Fruit fly (Drosophila melanogaster) whole organism, embryonic: ENCODE data around the gene Gem4b.

ENCODE experiments used
- ATbp ChIP-seq: fragments of 200-800 bp; sonication (Bioruptor generic); optimal IDR thresholded peaks from 2 replicates; lab custom pipeline; 2017; ENCODE audit warnings: missing biosample characterization, mild to moderate bottlenecking, missing genetic modification characterization, missing genetic modification reagents
- Abd-B ChIP-seq: fragments of 200-800 bp; sonication (Bioruptor generic); optimal IDR thresholded peaks from 2 replicates; lab custom pipeline; 2018; ENCODE audit warnings: missing biosample characterization, mild to moderate bottlenecking, missing genetic modification characterization, moderate library complexity
- Atf-2 ChIP-seq: fragments of 200-800 bp; sonication (Bioruptor generic); optimal IDR thresholded peaks from 2 replicates; lab custom pipeline; 2016; ENCODE audit warnings: missing biosample characterization, missing genetic modification characterization
- CG10274 ChIP-seq: fragments of 200-800 bp; sonication (Bioruptor generic); optimal IDR thresholded peaks from 3 replicates; lab custom pipeline; 2017; ENCODE audit warnings: missing biosample characterization, mild to moderate bottlenecking, missing genetic modification characterization
- CG11085 ChIP-seq: fragments of 200-800 bp; sonication (Bioruptor generic); IDR thresholded peaks from 2 replicates; pipeline ENCODE4 v1.3.6; 2022; ENCODE audit warnings: missing biosample characterization, missing genetic modification characterization
- CG11093 ChIP-seq: fragments of 200-800 bp; sonication (Bioruptor generic); IDR thresholded peaks from 3 replicates; pipeline ENCODE4 v1.3.6; 2022; ENCODE audit warnings: missing biosample characterization, missing genetic modification characterization
- CG13123 ChIP-seq: fragments of 200-800 bp; sonication (Bioruptor generic); optimal IDR thresholded peaks from 2 replicates; lab custom pipeline; 2016; ENCODE audit warnings: missing biosample characterization, missing genetic modification characterization
- CG14050 ChIP-seq: fragments of 200-800 bp; sonication (Bioruptor generic); IDR thresholded peaks from 3 replicates; pipeline ENCODE4 v1.3.6; 2022; ENCODE audit warnings: missing biosample characterization, missing genetic modification characterization
- CG14710 ChIP-seq: fragments of 200-800 bp; sonication (Bioruptor generic); optimal IDR thresholded peaks from 3 replicates; lab custom pipeline; 2019; ENCODE audit warnings: missing biosample characterization, mild to moderate bottlenecking, missing genetic modification characterization, moderate library complexity
- CG17568 ChIP-seq: fragments of 200-800 bp; sonication (Bioruptor generic); optimal IDR thresholded peaks from 2 replicates; lab custom pipeline; 2018; ENCODE audit warnings: missing biosample characterization, mild to moderate bottlenecking, missing genetic modification characterization, moderate library complexity
- CG18619 ChIP-seq: fragments of 200-800 bp; sonication (Bioruptor generic); optimal IDR thresholded peaks from 3 replicates; lab custom pipeline; 2017; ENCODE audit warnings: missing biosample characterization, mild to moderate bottlenecking, missing genetic modification characterization
- CG2129 ChIP-seq: fragments of 200-800 bp; sonication (Bioruptor generic); IDR thresholded peaks from 2 replicates; pipeline ENCODE4 v1.3.6; 2022; ENCODE audit warnings: missing biosample characterization, missing genetic modification characterization; ENCODE audit not compliant: partially characterized antibody
- CG2199 ChIP-seq: fragments of 200-800 bp; sonication (Bioruptor generic); IDR thresholded peaks from 3 replicates; pipeline ENCODE4 v1.3.6; 2022; ENCODE audit warnings: missing biosample characterization, missing genetic modification characterization
- CG32532 ChIP-seq: fragments of 200-800 bp; sonication (Bioruptor generic); IDR thresholded peaks from 2 replicates; pipeline ENCODE4 v1.3.6; 2022; ENCODE audit warnings: missing biosample characterization, missing genetic modification characterization
- CG34422 ChIP-seq: fragments of 200-800 bp; sonication (Bioruptor generic); IDR thresholded peaks from 3 replicates; pipeline ENCODE4 v1.3.6; 2022; ENCODE audit warnings: missing biosample characterization, missing genetic modification characterization
- CG3995 ChIP-seq: fragments of 200-800 bp; sonication (Bioruptor generic); optimal IDR thresholded peaks from 3 replicates; lab custom pipeline; 2016; ENCODE audit warnings: missing biosample characterization, missing genetic modification characterization
- CG6854 ChIP-seq: fragments of 200-800 bp; sonication (Bioruptor generic); optimal IDR thresholded peaks from 3 replicates; lab custom pipeline; 2017; ENCODE audit warnings: missing biosample characterization, mild to moderate bottlenecking, missing genetic modification characterization
- CG7928 ChIP-seq: fragments of 200-800 bp; sonication (Bioruptor generic); optimal IDR thresholded peaks from 2 replicates; lab custom pipeline; 2017; ENCODE audit warnings: missing biosample characterization, mild to moderate bottlenecking, missing genetic modification characterization
- CG9437 ChIP-seq: fragments of 200-800 bp; sonication (Bioruptor generic); optimal IDR thresholded peaks from 2 replicates; lab custom pipeline; 2018; ENCODE audit warnings: missing biosample characterization, mild to moderate bottlenecking, missing genetic modification characterization
- CG9727 ChIP-seq: fragments of 200-800 bp; sonication (Bioruptor generic); optimal IDR thresholded peaks from 3 replicates; lab custom pipeline; 2017; ENCODE audit warnings: missing biosample characterization, mild to moderate bottlenecking, missing genetic modification characterization
- CG9932 ChIP-seq: fragments of 200-800 bp; sonication (Bioruptor generic); IDR thresholded peaks from 2 replicates; pipeline ENCODE4 v1.3.6; 2022; ENCODE audit warnings: missing biosample characterization, missing genetic modification characterization
- Camta ChIP-seq: fragments of 200-800 bp; sonication (Bioruptor generic); optimal IDR thresholded peaks from 2 replicates; lab custom pipeline; 2016; ENCODE audit warnings: missing biosample characterization, missing genetic modification characterization
- Drgx ChIP-seq: fragments of 200-800 bp; sonication (Bioruptor generic); IDR thresholded peaks from 2 replicates; pipeline ENCODE4 v1.3.6; 2022; ENCODE audit warnings: missing biosample characterization, missing genetic modification characterization
- Max ChIP-seq: fragments of 200-800 bp; sonication (Bioruptor generic); optimal IDR thresholded peaks from 2 replicates; lab custom pipeline; 2016; ENCODE audit warnings: missing biosample characterization, mild to moderate bottlenecking, missing genetic modification characterization
- Mes4 ChIP-seq: fragments of 200-800 bp; sonication (Bioruptor generic); optimal IDR thresholded peaks from 2 replicates; lab custom pipeline; 2016; ENCODE audit warnings: missing biosample characterization, missing genetic modification characterization
- NK7.1 ChIP-seq: fragments of 200-800 bp; sonication (Bioruptor generic); optimal IDR thresholded peaks from 3 replicates; lab custom pipeline; 2016; ENCODE audit warnings: missing biosample characterization, missing genetic modification characterization
- Nf-YA ChIP-seq: fragments of 200-800 bp; sonication (Bioruptor generic); IDR thresholded peaks from 2 replicates; pipeline ENCODE4 v1.3.6; 2022; ENCODE audit warnings: missing biosample characterization, missing genetic modification characterization
- PHDP ChIP-seq: fragments of 200-800 bp; sonication (Bioruptor generic); optimal IDR thresholded peaks from 3 replicates; lab custom pipeline; 2018; ENCODE audit warnings: missing biosample characterization, mild to moderate bottlenecking, missing genetic modification characterization, moderate library complexity
- Ravus ChIP-seq: fragments of 200-800 bp; sonication (Bioruptor generic); IDR thresholded peaks from 2 replicates; pipeline ENCODE4 v1.3.6; 2022; ENCODE audit warnings: missing biosample characterization, missing genetic modification characterization
- Ssrp ChIP-seq: fragments of 200-800 bp; sonication (Bioruptor generic); optimal IDR thresholded peaks from 2 replicates; lab custom pipeline; 2018; ENCODE audit warnings: missing biosample characterization, mild to moderate bottlenecking, missing genetic modification characterization, moderate library complexity
- ash1 ChIP-seq: fragments of 200-800 bp; sonication (Bioruptor generic); optimal IDR thresholded peaks from 2 replicates; lab custom pipeline; 2018; ENCODE audit warnings: missing biosample characterization, mild to moderate bottlenecking, missing genetic modification characterization
- ato ChIP-seq: fragments of 200-800 bp; sonication (Bioruptor generic); IDR thresholded peaks from 2 replicates; pipeline ENCODE4 v1.3.6; 2022; ENCODE audit warnings: missing biosample characterization, missing genetic modification characterization; ENCODE audit not compliant: partially characterized antibody
- bigmax ChIP-seq: fragments of 200-800 bp; sonication (Bioruptor generic); optimal IDR thresholded peaks from 2 replicates; lab custom pipeline; 2018; ENCODE audit warnings: missing biosample characterization, mild to moderate bottlenecking, missing genetic modification characterization
- cas ChIP-seq: fragments of 200-800 bp; sonication (Bioruptor generic); IDR thresholded peaks from 2 replicates; pipeline ENCODE4 v1.3.6; 2022; ENCODE audit warnings: missing biosample characterization, missing genetic modification characterization
- crc ChIP-seq: fragments of 200-800 bp; sonication (Bioruptor generic); optimal IDR thresholded peaks from 2 replicates; lab custom pipeline; 2016; ENCODE audit warnings: missing biosample characterization, missing genetic modification characterization
- dan ChIP-seq: fragments of 200-800 bp; sonication (Bioruptor generic); IDR thresholded peaks from 2 replicates; pipeline ENCODE4 v1.3.6; 2022; ENCODE audit warnings: missing biosample characterization, missing genetic modification characterization
- dmrt99B ChIP-seq: fragments of 200-800 bp; sonication (Bioruptor generic); optimal IDR thresholded peaks from 2 replicates; lab custom pipeline; 2018; ENCODE audit warnings: missing biosample characterization, mild to moderate bottlenecking, missing genetic modification characterization, moderate library complexity
- esg ChIP-seq: fragments of 200-800 bp; sonication (Bioruptor generic); conservative IDR thresholded peaks from 2 replicates; pipeline ENCODE4 v1.3.6; 2022; ENCODE audit warnings: missing biosample characterization, missing genetic modification characterization
- fd96Cb ChIP-seq: fragments of 200-800 bp; sonication (Bioruptor generic); optimal IDR thresholded peaks from 2 replicates; lab custom pipeline; 2018; ENCODE audit warnings: missing biosample characterization, mild to moderate bottlenecking, missing genetic modification characterization, moderate library complexity
- gem ChIP-seq: fragments of 200-800 bp; sonication (Bioruptor generic); optimal IDR thresholded peaks from 2 replicates; lab custom pipeline; 2019; ENCODE audit warnings: missing biosample characterization, mild to moderate bottlenecking, missing genetic modification characterization, moderate library complexity
- gsb ChIP-seq: fragments of 200-800 bp; sonication (Bioruptor generic); IDR thresholded peaks from 2 replicates; pipeline ENCODE4 v1.3.6; 2022; ENCODE audit warnings: missing biosample characterization, missing genetic modification characterization
- hbn ChIP-seq: fragments of 200-800 bp; sonication (Bioruptor generic); IDR thresholded peaks from 2 replicates; pipeline ENCODE4 v1.3.6; 2022; ENCODE audit warnings: missing biosample characterization, missing genetic modification characterization; ENCODE audit not compliant: partially characterized antibody
- lab ChIP-seq: fragments of 200-800 bp; sonication (Bioruptor generic); optimal IDR thresholded peaks from 3 replicates; lab custom pipeline; 2017; ENCODE audit warnings: missing biosample characterization, missing genetic modification characterization, mild to moderate bottlenecking, moderate library complexity, missing genetic modification reagents
- mld ChIP-seq: fragments of 200-800 bp; sonication (Bioruptor generic); IDR thresholded peaks from 3 replicates; pipeline ENCODE4 v1.3.6; 2022; ENCODE audit warnings: missing biosample characterization, missing genetic modification characterization; ENCODE audit not compliant: partially characterized antibody
- odd ChIP-seq: fragments of 200-800 bp; sonication (Bioruptor generic); optimal IDR thresholded peaks from 2 replicates; lab custom pipeline; 2017; ENCODE audit warnings: missing biosample characterization, mild to moderate bottlenecking, missing genetic modification characterization
- pnt ChIP-seq: fragments of 200-800 bp; sonication (Bioruptor generic); optimal IDR thresholded peaks from 3 replicates; lab custom pipeline; 2016; ENCODE audit warnings: missing biosample characterization, missing genetic modification characterization
- pros ChIP-seq: fragments of 200-800 bp; sonication (Bioruptor generic); optimal IDR thresholded peaks from 3 replicates; lab custom pipeline; 2019; ENCODE audit warnings: missing biosample characterization, mild to moderate bottlenecking, missing genetic modification characterization, moderate library complexity
- stc ChIP-seq: fragments of 200-800 bp; sonication (Bioruptor generic); IDR thresholded peaks from 2 replicates; pipeline ENCODE4 v1.3.6; 2022; ENCODE audit warnings: missing biosample characterization, missing genetic modification characterization
- tx ChIP-seq: fragments of 200-800 bp; sonication (Bioruptor generic); optimal IDR thresholded peaks from 2 replicates; lab custom pipeline; 2016; ENCODE audit warnings: missing biosample characterization, missing genetic modification characterization
- usp ChIP-seq: fragments of >200 bp; optimal IDR thresholded peaks from 2 replicates; lab custom pipeline; 2017; ENCODE audit warnings: missing biosample characterization, missing genetic modification characterization
- wor ChIP-seq: fragments of 200-800 bp; sonication (Bioruptor generic); IDR thresholded peaks from 2 replicates; pipeline ENCODE4 v1.3.6; 2022; ENCODE audit warnings: missing biosample characterization, missing genetic modification characterization
- z ChIP-seq: fragments of 200-800 bp; sonication (Bioruptor generic); IDR thresholded peaks from 3 replicates; pipeline ENCODE4 v1.3.6; 2022; ENCODE audit warnings: missing biosample characterization, missing genetic modification characterization

The Gem4b gene

DNA sequence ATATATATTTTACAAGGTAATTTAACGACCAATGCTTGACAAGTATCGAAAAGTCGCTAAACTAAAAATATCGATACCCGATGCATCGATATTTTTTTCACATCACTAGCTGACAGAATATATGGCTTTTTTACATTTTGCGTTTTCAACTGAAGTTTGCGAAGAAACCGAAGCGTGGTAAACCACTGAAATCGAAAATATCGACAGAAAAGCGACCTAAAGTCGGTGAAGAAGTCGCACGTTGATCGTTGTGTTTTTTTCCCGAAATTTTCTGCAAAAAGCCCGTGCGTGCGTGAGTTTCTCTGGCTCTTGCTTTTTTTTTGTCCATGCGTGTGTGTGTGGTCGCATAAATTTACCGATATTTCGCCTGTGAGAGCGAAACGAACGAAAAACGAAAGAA lies 8.2 kb downstream of the Gem4b start, which contains the start of gene Vap33 (continued):
- TF ChIP-seq PHDP (no peak), Ssrp (tag; lab: Kevin White, UChicago) (no peak), CG9437 (GFP tag; lab: Kevin White, UChicago) (no peak), Camta (no peak), lab (GFP tag; lab: Kevin White, UChicago) (no peak), Nf-YA (GFP tag; lab: Robert Waterston, UW) (no peak), stc (GFP tag; lab: Robert Waterston, UW) (no peak), CG18619 (GFP tag; lab: Kevin White, UChicago) (no peak), Ravus (GFP tag; lab: Robert Waterston, UW) (no peak), bigmax (no peak), z (no peak), pros (GFP tag; lab: Kevin White, UChicago) (no peak), gsb (GFP tag; lab: Robert Waterston, UW) (no peak), Drgx (no peak), CG2199 (GFP tag; lab: Robert Waterston, UW) (no peak), NK7.1 (GFP tag; lab: Kevin White, UChicago) (no peak), crc (GFP tag; lab: Kevin White, UChicago) (no peak), CG9932 (GFP tag; lab: Robert Waterston, UW) (no peak), wor (GFP tag; lab: Robert Waterston, UW) (no peak), pnt (GFP tag; lab: Kevin White, UChicago) (no peak), ato (GFP tag; lab: Robert Waterston, UW) (peak; percentile 78), CG7928 (no peak), usp (GFP tag; lab: Kevin White, UChicago) (no peak), CG34422 (GFP tag; lab: Robert Waterston, UW) (no peak), Max (GFP tag; lab: Kevin White, UChicago) (no peak), CG9727 (GFP tag; lab: Kevin White, UChicago) (no peak), Mes4 (GFP tag; lab: Kevin White, UChicago) (no peak), CG3995 (GFP tag; lab: Kevin White, UChicago) (no peak), CG2129 (GFP tag; lab: Robert Waterston, UW) (peak; percentile 82), cas (GFP tag; lab: Robert Waterston, UW) (no peak), ash1 (GFP tag; lab: Kevin White, UChicago) (no peak), CG17568 (GFP tag; lab: Kevin White, UChicago) (no peak), ATbp (no peak), dan (GFP tag; lab: Robert Waterston, UW) (no peak), hbn (GFP tag; lab: Robert Waterston, UW) (peak; percentile 86), Atf-2 (no peak), CG11085 (GFP tag; lab: Robert Waterston, UW) (no peak), CG13123 (no peak), mld (GFP tag; lab: Robert Waterston, UW) (peak; percentile 82; the same call in 2 of the 3 replicates), odd (GFP tag; lab: Kevin White, UChicago) (no peak), tx (GFP tag; lab: Kevin White, UChicago) (no peak), fd96Cb (no peak), Abd-B (GFP tag; lab: Kevin White, UChicago) (no peak), CG14710 (tag; lab: Kevin White, UChicago) (no peak), CG32532 (GFP tag; lab: Robert Waterston, UW) (no peak), esg (no peak), CG10274 (no peak), CG14050 (GFP tag; lab: Robert Waterston, UW) (no peak), CG11093 (GFP tag; lab: Robert Waterston, UW) (no peak), gem (tag; lab: Kevin White, UChicago) (no peak), dmrt99B (no peak), CG6854 (GFP tag; lab: Kevin White, UChicago) (no peak)
